Worm (Caenorhabditis elegans): ENCODE measurements around the gene rer-1.
A peak's percentile ranks its signal among the peaks of the same experiment; 100 is the strongest.

The rer-1 gene

DNA sequence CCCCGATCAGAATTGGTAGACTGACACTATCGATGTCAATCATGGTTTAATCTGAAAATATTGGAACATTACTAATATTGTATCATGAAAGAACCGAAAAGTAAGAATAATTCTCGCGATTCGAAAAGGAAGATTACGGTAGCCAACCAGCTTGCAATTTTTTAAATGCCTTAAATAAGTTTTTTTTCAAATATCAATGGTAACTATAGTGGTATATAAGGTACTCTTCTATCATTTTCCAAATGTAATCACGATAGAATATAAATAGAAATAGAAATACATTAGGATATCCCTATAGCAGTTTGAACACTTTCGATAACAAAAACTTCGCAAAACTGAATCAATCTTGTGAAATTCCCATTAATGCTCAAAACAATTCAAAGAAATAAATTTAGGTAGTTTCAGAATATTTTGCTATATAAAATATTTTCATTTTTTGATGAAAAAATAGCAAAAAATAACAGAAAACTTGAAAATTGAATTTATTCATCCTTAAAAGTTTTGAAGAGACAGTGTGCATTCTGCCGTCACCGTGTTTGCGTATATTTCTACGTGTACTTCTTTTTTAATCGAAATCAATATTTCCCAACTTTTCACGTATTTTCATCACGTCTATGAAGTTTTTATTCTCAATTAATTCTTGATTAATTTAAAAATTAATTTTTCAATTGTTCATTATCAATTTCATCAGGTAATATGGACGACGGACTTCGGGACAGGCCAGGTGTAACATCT, at the start of gene rer-1, which contains the start of gene F46C5.9:
Gene rer-1 (plus strand): TSS at position 692 of the 735 bp plus-strand sequence.
Gene F46C5.9 (minus strand): TSS at position 51 of the 735 bp plus-strand sequence.
- TF ChIP-seq unc-55 (GFP tag; optimal IDR thresholded peaks at IDR 0.05), result no peak
- peak; percentile 37 for TF ChIP-seq ceh-14 (tag; optimal IDR thresholded peaks at IDR 0.05)
- peak; percentile 17 for TF ChIP-seq unc-42 (tag; optimal IDR thresholded peaks at IDR 0.05)

DNA sequence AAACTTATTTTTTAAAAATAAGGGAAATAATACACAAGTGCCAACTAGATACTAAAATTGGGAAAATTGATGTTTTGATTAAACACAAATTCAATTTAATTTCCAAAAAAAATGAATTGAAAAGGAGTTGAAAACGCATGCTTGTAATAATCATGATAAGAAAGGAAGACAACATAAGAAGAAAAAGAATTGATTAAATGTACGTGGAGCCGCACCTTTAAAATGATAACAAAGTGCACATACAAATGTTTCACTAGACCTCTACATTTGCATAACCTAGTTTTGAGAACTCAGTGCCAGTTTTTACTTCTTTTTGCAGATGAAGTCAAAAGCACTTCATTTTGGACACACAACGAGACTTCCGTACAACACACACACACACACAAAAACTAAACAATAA, 49.4 kb upstream of the rer-1 start:
- TF ChIP-seq pha-4 (tag; optimal IDR thresholded peaks at IDR 0.05) (no peak), tbx-2 (tag; optimal IDR thresholded peaks at IDR 0.05) (no peak), dve-1 (tag; optimal IDR thresholded peaks at IDR 0.05) (no peak), fkh-10 (GFP tag; optimal IDR thresholded peaks at IDR 0.05) (no peak), ceh-18 (tag; optimal IDR thresholded peaks at IDR 0.05) (no peak), ceh-34 (tag; optimal IDR thresholded peaks at IDR 0.05) (no peak), ceh-48 (tag; optimal IDR thresholded peaks at IDR 0.05) (no peak), pat-9 (tag; optimal IDR thresholded peaks at IDR 0.05) (no peak), hlh-6 (tag; optimal IDR thresholded peaks at IDR 0.05) (no peak), lin-11 (tag; optimal IDR thresholded peaks at IDR 0.05) (no peak), tbx-7 (tag; optimal IDR thresholded peaks at IDR 0.05) (no peak), hlh-8 (tag; optimal IDR thresholded peaks at IDR 0.05) (no peak), K02D7.2 (tag; optimal IDR thresholded peaks at IDR 0.05) (no peak)

DNA sequence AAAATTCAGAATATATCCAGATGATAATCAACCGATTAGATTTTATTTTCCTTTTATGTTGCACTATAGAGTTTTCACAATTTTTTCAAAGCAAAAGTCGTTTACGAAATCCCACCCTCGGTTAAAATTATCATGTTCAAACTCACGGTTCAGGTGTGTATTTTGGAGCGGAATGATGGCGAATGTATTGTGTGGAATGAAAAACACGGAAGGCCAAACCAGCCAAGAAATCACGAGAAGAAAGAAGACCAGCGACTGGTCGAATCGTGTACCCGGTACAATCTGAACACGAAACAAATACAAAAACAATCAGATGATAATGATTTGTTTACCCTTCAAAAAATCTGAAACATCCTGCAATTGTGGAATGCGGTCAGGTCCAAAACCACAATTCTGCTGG, 47.8 kb upstream of the rer-1 start:
- TF ChIP-seq elt-2 (tag; optimal IDR thresholded peaks at IDR 0.05), result no peak
- TF ChIP-seq nfya-1 (tag; optimal IDR thresholded peaks at IDR 0.05), result no peak
- TF ChIP-seq ztf-16 (tag; optimal IDR thresholded peaks at IDR 0.05), result no peak
- TF ChIP-seq pros-1 (tag; optimal IDR thresholded peaks at IDR 0.05), result no peak

DNA sequence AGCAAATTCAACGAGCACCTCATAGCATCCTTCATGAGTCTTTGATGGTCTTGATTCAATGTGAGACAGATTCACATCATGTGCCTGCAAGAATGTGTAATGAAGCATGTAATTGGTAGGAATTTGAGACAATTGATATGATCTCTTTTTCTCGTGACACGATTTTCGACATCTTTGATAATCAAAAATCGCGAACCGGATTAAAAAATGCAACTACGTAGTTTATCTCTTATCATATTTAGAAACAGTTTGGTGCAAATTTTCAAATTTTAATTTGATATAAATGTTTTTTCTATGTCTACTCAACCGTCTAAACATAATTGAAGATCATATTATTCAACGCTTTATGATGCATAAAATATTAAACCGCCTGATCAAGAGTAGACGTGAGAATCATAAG, 46.8 kb upstream of the rer-1 start:
- TF ChIP-seq fax-1 (tag; optimal IDR thresholded peaks at IDR 0.05) (no peak), hlh-15 (tag; optimal IDR thresholded peaks at IDR 0.05) (no peak), pha-2 (tag; optimal IDR thresholded peaks at IDR 0.05) (no peak), K02D7.2 (tag; optimal IDR thresholded peaks at IDR 0.05) (no peak), mec-3 (tag; optimal IDR thresholded peaks at IDR 0.05; ENCODE audit: borderline replicate concordance) (no peak), syd-9 (tag; optimal IDR thresholded peaks at IDR 0.05) (no peak), sox-4 (tag; optimal IDR thresholded peaks at IDR 0.05) (no peak), lin-11 (tag; optimal IDR thresholded peaks at IDR 0.05) (no peak), elt-2 (tag; optimal IDR thresholded peaks at IDR 0.05) (no peak), sdc-2 (tag; optimal IDR thresholded peaks at IDR 0.05) (no peak), ztf-16 (tag; optimal IDR thresholded peaks at IDR 0.05) (no peak)

DNA sequence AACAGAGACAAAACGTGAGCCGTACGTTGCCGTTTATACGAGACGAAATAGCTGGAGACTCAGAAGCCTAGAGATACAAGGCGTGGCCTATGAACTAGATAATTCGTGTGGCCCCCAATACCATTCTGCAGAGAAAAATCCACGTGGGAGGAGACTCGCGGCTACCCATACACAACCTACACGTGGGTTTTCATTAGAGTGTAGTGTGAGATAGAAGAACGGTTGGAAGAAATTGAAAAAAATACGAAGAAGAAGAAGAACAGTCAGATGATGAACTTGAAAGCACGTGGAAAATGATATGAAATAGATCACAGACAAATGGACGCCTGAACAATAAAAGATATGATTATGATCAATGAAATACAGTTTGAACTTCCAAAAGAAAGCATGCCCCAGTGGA, 46.0 kb upstream of the rer-1 start:
- TF ChIP-seq F13H6.1 (tag; optimal IDR thresholded peaks at IDR 0.05) (no peak), ceh-18 (tag; optimal IDR thresholded peaks at IDR 0.05) (no peak), pqm-1 (tag; optimal IDR thresholded peaks at IDR 0.05) (no peak), madf-2 (tag; optimal IDR thresholded peaks at IDR 0.05) (no peak), zip-5 (tag; optimal IDR thresholded peaks at IDR 0.05) (no peak), ceh-2 (tag; optimal IDR thresholded peaks at IDR 0.05) (no peak), C08G9.2 (tag; optimal IDR thresholded peaks at IDR 0.05) (no peak), unc-42 (tag; optimal IDR thresholded peaks at IDR 0.05) (no peak), hlh-6 (tag; optimal IDR thresholded peaks at IDR 0.05) (no peak), pat-9 (tag; optimal IDR thresholded peaks at IDR 0.05) (no peak), npax-4 (tag; optimal IDR thresholded peaks at IDR 0.05) (no peak), ceh-48 (tag; optimal IDR thresholded peaks at IDR 0.05) (no peak), ceh-19 (GFP tag; optimal IDR thresholded peaks at IDR 0.05) (no peak), unc-55 (GFP tag; optimal IDR thresholded peaks at IDR 0.05) (no peak), elt-2 (tag; optimal IDR thresholded peaks at IDR 0.05) (no peak), pros-1 (tag; optimal IDR thresholded peaks at IDR 0.05) (no peak), syd-9 (tag; optimal IDR thresholded peaks at IDR 0.05) (no peak)

All from whole organism, late embryonic.